Worm (Caenorhabditis elegans): ENCODE data around the gene F43H9.3.

- TF ChIP-seq pqm-1 (tag; optimal IDR thresholded peaks at IDR 0.05) (no peak), npax-4 (tag; optimal IDR thresholded peaks at IDR 0.05) (no peak), T23F11.4 (GFP tag; optimal IDR thresholded peaks at IDR 0.05) (no peak), unc-86 (tag; optimal IDR thresholded peaks at IDR 0.05) (no peak)
Measured at ce11 chrV:8024752-8025151, at the start of gene F43H9.3.
